Fruit fly (Drosophila melanogaster): ENCODE data around the gene fax.

Gene fax

DNA sequence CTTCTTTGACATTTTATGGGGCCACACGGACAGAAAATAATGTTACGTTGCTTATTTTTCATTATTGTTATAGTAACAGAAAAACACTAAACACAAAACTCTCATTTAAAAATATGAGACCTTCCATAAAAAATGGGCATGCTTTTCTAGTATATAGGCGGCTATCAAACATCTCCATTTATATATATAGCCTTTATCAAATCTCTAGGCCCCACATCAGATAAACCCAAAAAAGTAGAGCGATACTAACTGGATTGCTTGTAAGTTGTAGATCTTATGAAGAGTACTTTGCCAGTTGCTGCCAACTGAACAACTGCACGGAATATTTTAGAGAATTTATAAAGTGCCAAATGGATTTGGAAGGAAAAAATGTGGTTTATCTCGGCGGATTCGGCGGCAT, 42.1 kb downstream of the fax start, which contains the start of gene CG18814:
TSS of gene CG18814 (plus strand) at position 301 of the 400 bp plus-strand sequence.
- TF ChIP-seq CG7045 (GFP tag; optimal IDR thresholded peaks at IDR 0.05) (no peak), CG5204 (GFP tag; optimal IDR thresholded peaks at IDR 0.05) (no peak), Clk (GFP tag; optimal IDR thresholded peaks at IDR 0.05) (no peak), CG14711 (tag; optimal IDR thresholded peaks at IDR 0.05) (no peak), cic (GFP tag; optimal IDR thresholded peaks at IDR 0.05) (no peak), tj (GFP tag; optimal IDR thresholded peaks at IDR 0.05) (no peak), ovo (GFP tag; optimal IDR thresholded peaks at IDR 0.05) (no peak), CG7101 (tag; optimal IDR thresholded peaks at IDR 0.05) (no peak), bab1 (GFP tag; optimal IDR thresholded peaks at IDR 0.05) (no peak), Hr96 (GFP tag; optimal IDR thresholded peaks at IDR 0.05) (no peak)

dm6 chr3L:16368199-16368598, 43.4 kb downstream of the fax start, which contains the start of gene CG4842:
TSS of gene CG4842 (plus strand) at chr3L:16368389.
- TF ChIP-seq Hr96 (GFP tag; optimal IDR thresholded peaks at IDR 0.05) (no peak), CG14711 (tag; optimal IDR thresholded peaks at IDR 0.05) (no peak), kay (GFP tag; ENCODE audit: borderline replicate concordance) (no peak), bab1 (GFP tag; optimal IDR thresholded peaks at IDR 0.05) (no peak), tj (GFP tag; optimal IDR thresholded peaks at IDR 0.05) (no peak), CG11617 (GFP tag; optimal IDR thresholded peaks at IDR 0.05) (no peak)

DNA sequence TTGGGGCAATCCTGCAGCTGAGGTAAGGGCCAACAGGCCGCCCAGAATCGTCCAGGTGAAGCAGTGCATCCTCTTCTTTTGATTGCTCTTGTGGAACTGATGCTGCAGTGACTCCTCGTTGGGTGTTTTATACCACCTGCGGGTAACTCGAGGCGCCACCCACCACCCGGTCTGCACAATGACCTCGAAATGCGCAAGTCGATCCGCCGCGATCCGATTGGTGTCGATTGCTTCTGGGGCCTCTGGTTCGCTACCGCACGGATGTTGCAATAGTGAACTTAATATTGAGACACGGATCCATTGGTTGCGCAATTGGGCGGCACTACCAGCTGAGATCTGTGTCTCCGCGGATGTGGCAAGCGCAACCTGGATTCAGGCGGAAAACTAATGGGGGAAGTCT, 44.4 kb downstream of the fax start, which contains the start of gene Cpr72Ec:
TSS of gene Cpr72Ec (minus strand) at position 101 of the 400 bp plus-strand sequence.
- TF ChIP-seq cnc (optimal IDR thresholded peaks at IDR 0.05), result no peak
- no peak for TF ChIP-seq CG11617 (GFP tag; optimal IDR thresholded peaks at IDR 0.05)
- no peak for TF ChIP-seq CG7045 (GFP tag; optimal IDR thresholded peaks at IDR 0.05)
- TF ChIP-seq CG5204 (GFP tag; optimal IDR thresholded peaks at IDR 0.05), result no peak
- TF ChIP-seq CG33017 (tag; optimal IDR thresholded peaks at IDR 0.05), result no peak
- TF ChIP-seq CG1620 (GFP tag; optimal IDR thresholded peaks at IDR 0.05), result no peak
- no peak for TF ChIP-seq Clk (GFP tag; optimal IDR thresholded peaks at IDR 0.05)
- TF ChIP-seq CG14711 (tag; optimal IDR thresholded peaks at IDR 0.05), result no peak
- TF ChIP-seq toe (GFP tag; optimal IDR thresholded peaks at IDR 0.05), result no peak
- TF ChIP-seq bab1 (GFP tag; optimal IDR thresholded peaks at IDR 0.05), result no peak
- TF ChIP-seq cic (GFP tag; optimal IDR thresholded peaks at IDR 0.05), result no peak
- TF ChIP-seq ovo (GFP tag; optimal IDR thresholded peaks at IDR 0.05), result no peak
- no peak for TF ChIP-seq CG12768 (GFP tag; optimal IDR thresholded peaks at IDR 0.05)
- no peak for TF ChIP-seq tj (GFP tag; optimal IDR thresholded peaks at IDR 0.05)
- no peak for TF ChIP-seq Mnt (GFP tag; optimal IDR thresholded peaks at IDR 0.05)
- no peak for TF ChIP-seq CG7101 (tag; optimal IDR thresholded peaks at IDR 0.05)
- TF ChIP-seq kay (GFP tag; ENCODE audit: borderline replicate concordance), result no peak
- TF ChIP-seq Hr96 (GFP tag; optimal IDR thresholded peaks at IDR 0.05), result no peak
- no peak for TF ChIP-seq pad (GFP tag; optimal IDR thresholded peaks at IDR 0.05)
- TF ChIP-seq Crg-1 (GFP tag; optimal IDR thresholded peaks at IDR 0.05), result no peak

DNA sequence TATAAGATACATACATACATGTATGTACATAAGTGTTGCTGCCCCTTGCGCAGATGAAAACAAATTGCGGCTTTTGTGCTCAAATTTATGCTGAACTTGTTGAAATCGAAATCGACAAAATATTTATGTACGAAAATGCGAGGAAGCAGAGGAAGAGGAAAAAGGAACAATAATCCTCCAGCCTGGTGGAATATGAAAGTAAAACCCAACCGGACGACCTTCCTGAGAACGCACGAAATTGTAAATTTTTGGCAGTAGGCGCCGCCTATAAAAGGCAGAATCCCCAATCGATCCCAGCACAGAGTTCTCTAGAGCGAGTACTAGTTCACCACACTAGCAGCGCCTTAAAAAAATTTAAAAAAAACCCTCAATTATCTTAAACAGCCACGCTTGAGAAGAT, 47.0 kb downstream of the fax start, which contains the start of gene Cpr72Eb:
TSS of gene Cpr72Eb (plus strand) at position 301 of the 400 bp plus-strand sequence.
- no peak for TF ChIP-seq CG7101 (tag; optimal IDR thresholded peaks at IDR 0.05)
- no peak for TF ChIP-seq Clk (GFP tag; optimal IDR thresholded peaks at IDR 0.05)
- no peak for TF ChIP-seq cnc (optimal IDR thresholded peaks at IDR 0.05)
- no peak for TF ChIP-seq cic (GFP tag; optimal IDR thresholded peaks at IDR 0.05)
- no peak for TF ChIP-seq Crg-1 (GFP tag; optimal IDR thresholded peaks at IDR 0.05)
- no peak for TF ChIP-seq Mnt (GFP tag; optimal IDR thresholded peaks at IDR 0.05)
- TF ChIP-seq toe (GFP tag; optimal IDR thresholded peaks at IDR 0.05), result no peak
- TF ChIP-seq bab1 (GFP tag; optimal IDR thresholded peaks at IDR 0.05), result no peak
- no peak for TF ChIP-seq CG7045 (GFP tag; optimal IDR thresholded peaks at IDR 0.05)
- no peak for TF ChIP-seq CG14711 (tag; optimal IDR thresholded peaks at IDR 0.05)
- TF ChIP-seq ovo (GFP tag; optimal IDR thresholded peaks at IDR 0.05), result no peak
- TF ChIP-seq CG1620 (GFP tag; optimal IDR thresholded peaks at IDR 0.05), result no peak

DNA sequence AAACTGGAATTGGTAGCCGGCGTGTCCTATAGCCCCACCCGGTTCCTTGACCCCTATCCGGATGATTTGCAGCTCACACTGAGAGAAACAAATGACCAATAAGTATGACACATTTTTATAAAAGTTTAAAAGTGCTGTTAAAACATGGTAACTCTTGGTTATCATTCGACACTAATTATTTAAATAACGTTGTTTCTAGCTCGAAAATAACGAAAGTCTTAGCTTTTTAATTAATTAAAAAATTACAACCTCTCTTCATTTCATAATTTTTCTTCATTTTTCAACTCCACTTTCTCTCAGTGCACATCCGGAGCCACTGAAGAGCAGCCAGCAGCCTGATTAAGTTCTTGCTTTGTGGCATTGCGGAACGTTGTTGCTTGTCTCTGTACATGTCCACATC, 47.4 kb downstream of the fax start:
- TF ChIP-seq Mnt (GFP tag; optimal IDR thresholded peaks at IDR 0.05) (no peak), CG7101 (tag; optimal IDR thresholded peaks at IDR 0.05) (no peak), kay (GFP tag; ENCODE audit: borderline replicate concordance) (no peak), tj (GFP tag; optimal IDR thresholded peaks at IDR 0.05) (no peak), bab1 (GFP tag; optimal IDR thresholded peaks at IDR 0.05) (no peak), Clk (GFP tag; optimal IDR thresholded peaks at IDR 0.05) (no peak), ovo (GFP tag; optimal IDR thresholded peaks at IDR 0.05) (no peak), Crg-1 (GFP tag; optimal IDR thresholded peaks at IDR 0.05) (no peak), Hr96 (GFP tag; optimal IDR thresholded peaks at IDR 0.05) (no peak), CG33017 (tag; optimal IDR thresholded peaks at IDR 0.05) (no peak), cic (GFP tag; optimal IDR thresholded peaks at IDR 0.05) (no peak), toe (GFP tag; optimal IDR thresholded peaks at IDR 0.05) (no peak), CG12768 (GFP tag; optimal IDR thresholded peaks at IDR 0.05) (no peak), cnc (optimal IDR thresholded peaks at IDR 0.05) (no peak), pad (GFP tag; optimal IDR thresholded peaks at IDR 0.05) (no peak), CG5204 (GFP tag; optimal IDR thresholded peaks at IDR 0.05) (no peak), CG14711 (tag; optimal IDR thresholded peaks at IDR 0.05) (no peak), CG7045 (GFP tag; optimal IDR thresholded peaks at IDR 0.05) (no peak), CG1620 (GFP tag; optimal IDR thresholded peaks at IDR 0.05) (no peak), CG11617 (GFP tag; optimal IDR thresholded peaks at IDR 0.05) (no peak)

dm6 chr3L:16362119-16362653, 49.4 kb downstream of the fax start, which contains the start of gene Cpr72Ea:
TSS of gene Cpr72Ea (plus strand) at chr3L:16362603.
- TF ChIP-seq tj (GFP tag; optimal IDR thresholded peaks at IDR 0.05), result no peak
- TF ChIP-seq pad (GFP tag; optimal IDR thresholded peaks at IDR 0.05), result no peak
- TF ChIP-seq CG5204 (GFP tag; optimal IDR thresholded peaks at IDR 0.05), result no peak
- no peak for TF ChIP-seq cic (GFP tag; optimal IDR thresholded peaks at IDR 0.05)
- TF ChIP-seq Crg-1 (GFP tag; optimal IDR thresholded peaks at IDR 0.05), result no peak
- TF ChIP-seq kay (GFP tag; ENCODE audit: borderline replicate concordance), result no peak
- no peak for TF ChIP-seq CG12768 (GFP tag; optimal IDR thresholded peaks at IDR 0.05)
- TF ChIP-seq CG1620 (GFP tag; optimal IDR thresholded peaks at IDR 0.05), result no peak

Measured in whole organism, adult.